Worm (Caenorhabditis elegans) whole organism, L4 larva: ENCODE results near the gene oac-22.

ENCODE experiments used
- F49E8.2 ChIP-seq: sonication (generic microtip); optimal IDR thresholded peaks from 2 replicates; lab custom pipeline; 2016; ENCODE audit warnings: missing compliant biosample characterization, mild to moderate bottlenecking, missing genetic modification characterization, borderline replicate concordance
- Y105C5A.15 ChIP-seq: fragments of 200-800 bp; sonication (Bioruptor generic); IDR thresholded peaks from 2 replicates; pipeline ENCODE4 v1.3.6; 2022; ENCODE audit warnings: missing genetic modification characterization, missing compliant biosample characterization
- Y48G9A.11 ChIP-seq: fragments of 200-800 bp; sonication (Bioruptor generic); IDR thresholded peaks from 2 replicates; pipeline ENCODE4 v1.3.6; 2022; ENCODE audit warnings: missing genetic modification reagents, missing genetic modification characterization, missing compliant biosample characterization
- Y5F2A.4 ChIP-seq: fragments of 200-800 bp; sonication (Bioruptor generic); optimal IDR thresholded peaks from 2 replicates; lab custom pipeline; 2018; ENCODE audit warnings: mild to moderate bottlenecking, missing genetic modification characterization, missing compliant biosample characterization
- Y75B8A.6 ChIP-seq: fragments of 200-800 bp; sonication (Bioruptor generic); IDR thresholded peaks from 2 replicates; pipeline ENCODE4 v1.3.6; 2022; ENCODE audit warnings: missing genetic modification reagents, missing genetic modification characterization, missing compliant biosample characterization
- ZK337.2 ChIP-seq: fragments of 200-800 bp; sonication (Bioruptor generic); IDR thresholded peaks from 2 replicates; pipeline ENCODE4 v1.3.6; 2022; ENCODE audit warnings: missing genetic modification reagents, missing genetic modification characterization, missing compliant biosample characterization
- ZK546.5 ChIP-seq, 2 experiments: sonication (generic microtip); optimal IDR thresholded peaks; 2 replicates each; lab custom pipeline; 2017; ENCODE audit warnings: missing biosample characterization in 2 of 2, missing genetic modification characterization in 2 of 2
- ceh-20 ChIP-seq: fragments of 200-800 bp; sonication (Bioruptor generic); IDR thresholded peaks from 2 replicates; pipeline ENCODE4 v1.3.6; 2022; ENCODE audit warnings: missing genetic modification reagents, missing genetic modification characterization, missing compliant biosample characterization
- ceh-28 ChIP-seq: fragments of 150-350 bp; optimal IDR thresholded peaks from 2 replicates; lab custom pipeline; 2014; ENCODE audit warnings: missing biosample characterization, missing genetic modification reagents, missing genetic modification characterization
- ceh-44 ChIP-seq: fragments of 200-800 bp; sonication (Bioruptor generic); IDR thresholded peaks from 2 replicates; pipeline ENCODE4 v1.3.6; 2022; ENCODE audit warnings: missing genetic modification reagents, missing genetic modification characterization, missing compliant biosample characterization
- ceh-62 ChIP-seq: sonication (generic microtip); optimal IDR thresholded peaks from 2 replicates; lab custom pipeline; 2017; ENCODE audit warnings: missing biosample characterization, missing genetic modification characterization
- ces-1 ChIP-seq: fragments of 150-350 bp; sonication (generic microtip); optimal IDR thresholded peaks from 4 replicates; lab custom pipeline; 2014; ENCODE audit warnings: missing biosample characterization, missing genetic modification reagents, missing genetic modification characterization
- cey-2 ChIP-seq: sonication (generic microtip); optimal IDR thresholded peaks from 3 replicates; lab custom pipeline; 2017; ENCODE audit warnings: missing genetic modification characterization, mild to moderate bottlenecking, missing compliant biosample characterization, antibody characterized with exemption, borderline replicate concordance; ENCODE audit not compliant: insufficient read depth
- daf-16 ChIP-seq, 3 experiments: sonication (generic microtip); optimal IDR thresholded peaks; 2 replicates each; lab custom pipeline; 2016 to 2017; ENCODE audit warnings: missing genetic modification characterization in 3 of 3, missing genetic modification reagents in 3 of 3, mild to moderate bottlenecking in 2 of 3, missing compliant biosample characterization in 2 of 3, missing biosample characterization in 1 of 3, moderate library complexity in 1 of 3
- dmd-6 ChIP-seq: fragments of 200-800 bp; sonication (Bioruptor generic); IDR thresholded peaks from 2 replicates; pipeline ENCODE4 v1.3.6; 2022; ENCODE audit warnings: missing genetic modification reagents, missing genetic modification characterization, missing compliant biosample characterization
- dpl-1 ChIP-seq: fragments of 150-350 bp; optimal IDR thresholded peaks from 2 replicates; lab custom pipeline; 2014; ENCODE audit warnings: missing biosample characterization, missing genetic modification reagents, missing genetic modification characterization
- duxl-1 ChIP-seq: sonication (generic microtip); optimal IDR thresholded peaks from 2 replicates; lab custom pipeline; 2016; ENCODE audit warnings: mild to moderate bottlenecking, missing genetic modification characterization, moderate library complexity, missing compliant biosample characterization; ENCODE audit not compliant: poor library complexity
- hif-1 ChIP-seq, 2 experiments: sonication (generic microtip); optimal IDR thresholded peaks; 2 replicates each; lab custom pipeline; 2016 to 2017; ENCODE audit warnings: missing compliant biosample characterization in 2 of 2, missing genetic modification characterization in 2 of 2, missing genetic modification reagents in 2 of 2, missing genotype in 2 of 2, mild to moderate bottlenecking in 1 of 2
- hmg-1.1 ChIP-seq: fragments of 200-800 bp; sonication (Bioruptor generic); IDR thresholded peaks from 2 replicates; pipeline ENCODE4 v1.3.6; 2022; ENCODE audit warnings: missing genetic modification reagents, missing genetic modification characterization, missing compliant biosample characterization
- lin-29 ChIP-seq: fragments of 200-800 bp; sonication (Bioruptor generic); IDR thresholded peaks from 2 replicates; pipeline ENCODE4 v1.3.6; 2022; ENCODE audit warnings: missing genetic modification reagents, missing genetic modification characterization, missing compliant biosample characterization
- lir-3 ChIP-seq: sonication (generic microtip); optimal IDR thresholded peaks from 2 replicates; lab custom pipeline; 2016; ENCODE audit warnings: mild to moderate bottlenecking, missing genetic modification characterization, missing compliant biosample characterization
- madf-5 ChIP-seq, 2 experiments: fragments of 200-800 bp; sonication (Bioruptor generic); IDR thresholded peaks; 2 replicates each; pipeline ENCODE4 v1.3.6; 2022; ENCODE audit warnings: missing compliant biosample characterization in 2 of 2, missing genetic modification characterization in 2 of 2
- madf-9 ChIP-seq: fragments of 200-800 bp; sonication (Bioruptor generic); conservative IDR thresholded peaks from 2 replicates; pipeline ENCODE4 v1.3.6; 2022; ENCODE audit warnings: missing genetic modification reagents, missing genetic modification characterization, missing compliant biosample characterization
- mep-1 ChIP-seq: fragments of 150-350 bp; sonication (generic microtip); optimal IDR thresholded peaks from 3 replicates; lab custom pipeline; 2014; ENCODE audit warnings: missing biosample characterization, missing genetic modification characterization
- mxl-2 ChIP-seq: fragments of 200-800 bp; sonication (Bioruptor generic); conservative IDR thresholded peaks from 2 replicates; pipeline ENCODE4 v1.3.6; 2022; ENCODE audit warnings: missing genetic modification reagents, missing genetic modification characterization, missing compliant biosample characterization
- nhr-41 ChIP-seq: fragments of 200-800 bp; sonication (Bioruptor generic); IDR thresholded peaks from 2 replicates; pipeline ENCODE4 v1.3.6; 2022; ENCODE audit warnings: missing genetic modification reagents, missing genetic modification characterization, missing compliant biosample characterization
- nhr-42 ChIP-seq: fragments of 200-800 bp; sonication (Bioruptor generic); IDR thresholded peaks from 2 replicates; pipeline ENCODE4 v1.3.6; 2022; ENCODE audit warnings: missing genetic modification characterization, missing compliant biosample characterization
- nhr-6 ChIP-seq: fragments of 150-350 bp; optimal IDR thresholded peaks from 2 replicates; lab custom pipeline; 2014; ENCODE audit warnings: missing biosample characterization, missing genetic modification characterization
- pqm-1 ChIP-seq: sonication (generic microtip); optimal IDR thresholded peaks from 2 replicates; lab custom pipeline; 2017; ENCODE audit warnings: missing biosample characterization, missing genetic modification characterization
- spr-3 ChIP-seq: fragments of 200-800 bp; sonication (Bioruptor generic); optimal IDR thresholded peaks from 2 replicates; lab custom pipeline; 2018; ENCODE audit warnings: mild to moderate bottlenecking, missing genetic modification characterization, missing compliant biosample characterization
- unc-130 ChIP-seq: sonication (generic microtip); optimal IDR thresholded peaks from 2 replicates; lab custom pipeline; 2016; ENCODE audit warnings: missing genetic modification reagents, missing genetic modification characterization, missing compliant biosample characterization
- unc-62 ChIP-seq, 3 experiments: fragments of 150-350 bp in 1 of 3; sonication (generic microtip); optimal IDR thresholded peaks in 2 of 3; peaks in 1 of 3; 1 replicate in 1 of 3; 2 replicates in 2 of 3; lab custom pipeline; 2014 to 2017; ENCODE audit warnings: missing biosample characterization in 3 of 3, missing genetic modification characterization in 3 of 3, missing genetic modification reagents in 3 of 3, missing genotype in 1 of 3
- vab-7 ChIP-seq: fragments of 200-800 bp; sonication (Bioruptor generic); IDR thresholded peaks from 2 replicates; pipeline ENCODE4 v1.3.6; 2022; ENCODE audit warnings: missing genetic modification reagents, missing genetic modification characterization, missing compliant biosample characterization
- zfp-2 ChIP-seq: sonication (generic microtip); optimal IDR thresholded peaks from 2 replicates; lab custom pipeline; 2016; ENCODE audit warnings: mild to moderate bottlenecking, missing genetic modification characterization, missing compliant biosample characterization
- zip-11 ChIP-seq: fragments of 200-800 bp; sonication (Bioruptor generic); IDR thresholded peaks from 2 replicates; pipeline ENCODE4 v1.3.6; 2022; ENCODE audit warnings: missing genetic modification characterization, missing compliant biosample characterization

oac-22 gene

ce11 chrIV:3915296-3915695 lies 29.8 kb downstream of the oac-22 start, which contains the start of gene srz-20:
srz-20 (plus strand) TSS chrIV:3915596.
- no peak for TF ChIP-seq Y5F2A.4
- TF ChIP-seq ZK337.2 (GFP tag; lab: Robert Waterston, UW), result no peak
- no peak for TF ChIP-seq spr-3
- no peak for TF ChIP-seq lin-29
- no peak for TF ChIP-seq ceh-20 (GFP tag; lab: Robert Waterston, UW)
- TF ChIP-seq lir-3 (tag; lab: Kevin White, UChicago), result no peak
- no peak for TF ChIP-seq zfp-2 (tag; lab: Kevin White, UChicago)
- TF ChIP-seq Y105C5A.15 (GFP tag; lab: Robert Waterston, UW), result no peak
- TF ChIP-seq nhr-41 (GFP tag; lab: Robert Waterston, UW), result no peak
- TF ChIP-seq ces-1, result no peak
- TF ChIP-seq madf-5 (GFP tag; IDR thresholded peaks at IDR 0.05; lab: Robert Waterston, UW), result no peak
- no peak for TF ChIP-seq F49E8.2 (tag; lab: Kevin White, UChicago)
- TF ChIP-seq nhr-42 (GFP tag; lab: Robert Waterston, UW), result no peak
- no peak for TF ChIP-seq madf-9 (GFP tag; lab: Robert Waterston, UW)

- TF ChIP-seq ceh-28 (tag; lab: Kevin White, UChicago) (no peak), unc-62 (GFP tag; optimal IDR thresholded peaks at IDR 0.05 in 1 of 2; lab: Kevin White, UChicago) (peak in 1 of 2 experiments; percentile 73), unc-62 (tag; optimal IDR thresholded peaks at IDR 0.05; lab: Kevin White, UChicago) (no peak)
These were observed 31.9 kb downstream of the oac-22 start, which contains the start of gene F56D6.14 for ce11 chrIV:3917405-3917804. F56D6.14 (plus strand) TSS chrIV:3917705.

- TF ChIP-seq Y48G9A.11, result no peak
- TF ChIP-seq F49E8.2 (tag; lab: Kevin White, UChicago), result no peak
- TF ChIP-seq unc-130 (GFP tag; lab: Kevin White, UChicago), result no peak
- TF ChIP-seq zip-11 (GFP tag; lab: Robert Waterston, UW), result no peak
- no peak for TF ChIP-seq nhr-6 (tag; lab: Kevin White, UChicago)
- TF ChIP-seq ceh-62 (tag; lab: Kevin White, UChicago), result no peak
- TF ChIP-seq Y5F2A.4, result no peak
- no peak for TF ChIP-seq pqm-1 (tag; lab: Kevin White, UChicago)
- no peak for TF ChIP-seq mep-1
- no peak for TF ChIP-seq cey-2 (tag; lab: Kevin White, UChicago)
- no peak for TF ChIP-seq hmg-1.1 (GFP tag; lab: Robert Waterston, UW)
- no peak for TF ChIP-seq dpl-1
- TF ChIP-seq, all 104 proteins: peak for 0
These were observed 32.7 kb downstream of the oac-22 start, which contains the start of gene F56D6.23 for ce11 chrIV:3918160-3918559. F56D6.23 (plus strand) TSS chrIV:3918460.

ce11 chrIV:3919506-3919905 lies 34.0 kb downstream of the oac-22 start, which contains the start of gene srz-19:
srz-19 (plus strand) TSS chrIV:3919806.
- TF ChIP-seq daf-16 (GFP tag; optimal IDR thresholded peaks at IDR 0.05; lab: Kevin White, UChicago), result no peak
- no peak for TF ChIP-seq daf-16 (tag; optimal IDR thresholded peaks at IDR 0.05; lab: Kevin White, UChicago)
- no peak for TF ChIP-seq ceh-44 (GFP tag; lab: Robert Waterston, UW)
- no peak for TF ChIP-seq mxl-2 (GFP tag; lab: Robert Waterston, UW)
- TF ChIP-seq vab-7 (GFP tag; lab: Robert Waterston, UW), result no peak
- TF ChIP-seq hif-1 (tag; optimal IDR thresholded peaks at IDR 0.05; lab: Kevin White, UChicago), result no peak
- TF ChIP-seq ZK546.5 (tag; optimal IDR thresholded peaks at IDR 0.05; lab: Kevin White, UChicago), result no peak
- no peak for TF ChIP-seq unc-130 (GFP tag; lab: Kevin White, UChicago)
- TF ChIP-seq dmd-6 (GFP tag; lab: Robert Waterston, UW), result no peak
- TF ChIP-seq mep-1, result no peak
- TF ChIP-seq Y75B8A.6 (GFP tag; lab: Robert Waterston, UW), result no peak
- no peak for TF ChIP-seq ces-1
- TF ChIP-seq duxl-1 (tag; lab: Kevin White, UChicago), result no peak
